Worm (Caenorhabditis elegans): Measurements from ENCODE around the gene pfd-5.

ce11 chrIII:7170090-7170489 lies 28.6 kb downstream of the pfd-5 start:
- TF ChIP-seq ztf-11 (tag; optimal IDR thresholded peaks at IDR 0.05) (no peak), lin-13 (tag; optimal IDR thresholded peaks at IDR 0.05) (no peak), mep-1 (tag; optimal IDR thresholded peaks at IDR 0.05) (no peak), mab-5 (tag; optimal IDR thresholded peaks at IDR 0.05) (no peak), snpc-4 (tag; optimal IDR thresholded peaks at IDR 0.05) (no peak), lsy-2 (tag; optimal IDR thresholded peaks at IDR 0.05) (no peak), ham-2 (GFP tag; optimal IDR thresholded peaks at IDR 0.05) (no peak), nhr-237 (tag; optimal IDR thresholded peaks at IDR 0.05) (no peak)

Data from whole organism, mixed stage, embryonic.